Fruit fly (Drosophila melanogaster): Measurements from ENCODE around the gene CG2991.
A peak's percentile ranks its signal among the peaks of the same experiment; 100 is the strongest.

Gene CG2991

DNA sequence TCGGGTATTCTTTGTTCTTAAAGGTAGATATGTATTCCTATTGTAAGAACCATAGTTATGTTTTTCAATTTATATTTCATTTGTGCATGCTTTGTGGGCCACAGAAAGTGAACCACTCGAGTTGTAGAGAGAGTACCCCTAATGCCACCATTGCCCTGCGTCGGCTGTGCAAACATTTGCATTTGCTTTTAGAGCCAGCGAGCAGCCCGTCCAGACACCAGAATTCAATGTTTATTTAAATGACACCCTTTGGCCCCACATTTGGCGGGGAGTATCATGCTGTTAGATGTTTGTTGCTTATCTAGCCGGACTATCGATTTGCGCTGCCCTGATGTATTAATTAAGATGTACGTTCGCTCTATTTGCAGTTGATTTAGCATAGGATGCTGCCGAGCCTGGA, 7.6 kb downstream of the CG2991 start (continued):
- TF ChIP-seq CG6791 (GFP tag; IDR thresholded peaks at IDR 0.05; ENCODE audit: partially characterized antibody): no peak
- peak; percentile 57 for TF ChIP-seq CG7987 (GFP tag; optimal IDR thresholded peaks at IDR 0.05)
- 0 out of 2 replicates have a peak, but pooled peaks have one; percentile 5 for TF ChIP-seq sob (GFP tag; IDR thresholded peaks at IDR 0.05)
- TF ChIP-seq unpg (GFP tag; optimal IDR thresholded peaks at IDR 0.05): peak; percentile 16
- TF ChIP-seq CG13296 (GFP tag; optimal IDR thresholded peaks at IDR 0.05): peak; percentile 35
- TF ChIP-seq ATbp (GFP tag; optimal IDR thresholded peaks at IDR 0.05): peak; percentile 70
- TF ChIP-seq lmd (GFP tag; IDR thresholded peaks at IDR 0.05): no peak
- TF ChIP-seq CG14860 (GFP tag; IDR thresholded peaks at IDR 0.05; ENCODE audit: partially characterized antibody): no peak
- peak; percentile 33 for TF ChIP-seq HHEX (GFP tag; optimal IDR thresholded peaks at IDR 0.05)
- no peak for TF ChIP-seq mld (GFP tag; IDR thresholded peaks at IDR 0.05; ENCODE audit: partially characterized antibody)
- TF ChIP-seq fd64A (GFP tag; optimal IDR thresholded peaks at IDR 0.05): peak; percentile 50
- TF ChIP-seq zfh2 (GFP tag; optimal IDR thresholded peaks at IDR 0.05): no peak
- TF ChIP-seq CG7839 (tag; optimal IDR thresholded peaks at IDR 0.05): peak; percentile 2
- peak; percentile 4 for TF ChIP-seq CG1792 (GFP tag; optimal IDR thresholded peaks at IDR 0.05)
- peak; percentile 8 for TF ChIP-seq Fer1 (GFP tag; optimal IDR thresholded peaks at IDR 0.05)
- no peak for TF ChIP-seq ewg (GFP tag; optimal IDR thresholded peaks at IDR 0.05)
- TF ChIP-seq Myb (GFP tag; optimal IDR thresholded peaks at IDR 0.05): no peak
- peak; percentile 24 for TF ChIP-seq PHDP (tag; optimal IDR thresholded peaks at IDR 0.05)
- TF ChIP-seq pan (optimal IDR thresholded peaks at IDR 0.05): no peak
- TF ChIP-seq pan (GFP tag; optimal IDR thresholded peaks at IDR 0.05 in 1 of 2, IDR thresholded peaks at IDR 0.05 in 1 of 2): peak in 1 of 2 experiments; percentile 5
- TF ChIP-seq D19A (tag; optimal IDR thresholded peaks at IDR 0.05): peak; percentile 34
- TF ChIP-seq CG18599 (GFP tag; optimal IDR thresholded peaks at IDR 0.05): peak; percentile 11
- TF ChIP-seq bigmax (GFP tag; optimal IDR thresholded peaks at IDR 0.05): no peak
- peak; percentile 70 for TF ChIP-seq lab (GFP tag; optimal IDR thresholded peaks at IDR 0.05)
- no peak for TF ChIP-seq CG8290 (GFP tag; optimal IDR thresholded peaks at IDR 0.05)
- TF ChIP-seq CG8290 (tag; optimal IDR thresholded peaks at IDR 0.05): peak in 1 of 2 experiments; percentile 62
- no peak for TF ChIP-seq CG6854 (GFP tag; optimal IDR thresholded peaks at IDR 0.05)
- no peak for TF ChIP-seq CG1832 (GFP tag; optimal IDR thresholded peaks at IDR 0.05)
- no peak for TF ChIP-seq sens-2 (GFP tag; IDR thresholded peaks at IDR 0.05)
- TF ChIP-seq CG31441 (GFP tag; IDR thresholded peaks at IDR 0.05): no peak
- no peak for TF ChIP-seq HLH4C (GFP tag; IDR thresholded peaks at IDR 0.05; ENCODE audit: partially characterized antibody)
- peak; percentile 15 for TF ChIP-seq CG10274 (GFP tag; optimal IDR thresholded peaks at IDR 0.05)
- TF ChIP-seq Med (GFP tag): peak; percentile 66
- peak; percentile 34 for TF ChIP-seq CG2678 (tag; optimal IDR thresholded peaks at IDR 0.05)
- TF ChIP-seq sr (GFP tag; IDR thresholded peaks at IDR 0.05): peak; percentile 21; the same call in 1 of the 3 replicates
- no peak for TF ChIP-seq Sry-β (GFP tag; optimal IDR thresholded peaks at IDR 0.05)
- no peak for TF ChIP-seq CoRest (tag; optimal IDR thresholded peaks at IDR 0.05)
- TF ChIP-seq odd (GFP tag; optimal IDR thresholded peaks at IDR 0.05): peak; percentile 55
- no peak for TF ChIP-seq ERR (GFP tag; optimal IDR thresholded peaks at IDR 0.05)
- TF ChIP-seq CG11695 (GFP tag; IDR thresholded peaks at IDR 0.05): peak; percentile 63
- no peak for TF ChIP-seq sug (tag; optimal IDR thresholded peaks at IDR 0.05)
- TF ChIP-seq sqz (GFP tag; optimal IDR thresholded peaks at IDR 0.05): peak; percentile 35
- TF ChIP-seq Atf6 (GFP tag; IDR thresholded peaks at IDR 0.05): no peak
- no peak for TF ChIP-seq her (GFP tag; optimal IDR thresholded peaks at IDR 0.05)
- TF ChIP-seq CG10654 (GFP tag; optimal IDR thresholded peaks at IDR 0.05): peak; percentile 6
- peak; percentile 65 for TF ChIP-seq sens (GFP tag)
- no peak for TF ChIP-seq Jarid2 (GFP tag; optimal IDR thresholded peaks at IDR 0.05)
- TF ChIP-seq kni (GFP tag; optimal IDR thresholded peaks at IDR 0.05): peak; percentile 42
- peak; percentile 24; the same call in 1 of the 2 replicates for TF ChIP-seq Awh (GFP tag; IDR thresholded peaks at IDR 0.05)
- TF ChIP-seq CG11456 (GFP tag; IDR thresholded peaks at IDR 0.05): no peak
- TF ChIP-seq CG15514 (GFP tag; optimal IDR thresholded peaks at IDR 0.05): peak; percentile 41

All from whole organism, embryonic.